Fruit fly (Drosophila melanogaster): ENCODE results near the gene Roc1a.

Gene Roc1a

dm6 chrX:625157-625627 lies 21.9 kb upstream of the Roc1a start, which contains the start of the genes CG13364 and Hinfp (continued):
- TF ChIP-seq CG10209 (GFP tag; optimal IDR thresholded peaks at IDR 0.05) (no peak), CG5953 (GFP tag; IDR thresholded peaks at IDR 0.05) (no peak), twi (tag; optimal IDR thresholded peaks at IDR 0.05) (no peak), crol (GFP tag; IDR thresholded peaks at IDR 0.05) (no peak), bbx (GFP tag; IDR thresholded peaks at IDR 0.05; ENCODE audit: partially characterized antibody) (peak; percentile 82), E2f1 (GFP tag; IDR thresholded peaks at IDR 0.05) (no peak), CG10267 (tag; optimal IDR thresholded peaks at IDR 0.05) (peak; percentile 34), CG6791 (GFP tag; IDR thresholded peaks at IDR 0.05; ENCODE audit: partially characterized antibody) (peak; percentile 86), Sin3A (optimal IDR thresholded peaks at IDR 0.05) (peak; percentile 33), wek (GFP tag; optimal IDR thresholded peaks at IDR 0.05) (no peak), Tbp (GFP tag; optimal IDR thresholded peaks at IDR 0.05) (no peak), nom (GFP tag; optimal IDR thresholded peaks at IDR 0.05) (peak; percentile 31), lab (GFP tag; optimal IDR thresholded peaks at IDR 0.05) (no peak), dmrt99B (tag; optimal IDR thresholded peaks at IDR 0.05) (no peak), sens (GFP tag) (peak; percentile 32), CG10321 (GFP tag; IDR thresholded peaks at IDR 0.05) (no peak), Hmx (GFP tag; optimal IDR thresholded peaks at IDR 0.05) (no peak), Max (GFP tag; optimal IDR thresholded peaks at IDR 0.05) (peak; percentile 44), unc-4 (GFP tag; IDR thresholded peaks at IDR 0.05; ENCODE audit: partially characterized antibody) (peak; percentile 78), inv (GFP tag; IDR thresholded peaks at IDR 0.05; ENCODE audit: partially characterized antibody) (peak; percentile 61), ato (GFP tag; IDR thresholded peaks at IDR 0.05; ENCODE audit: partially characterized antibody) (peak; percentile 54), NC2α (GFP tag; optimal IDR thresholded peaks at IDR 0.05) (no peak), CG9727 (GFP tag; optimal IDR thresholded peaks at IDR 0.05) (peak; percentile 30), zen2 (GFP tag; IDR thresholded peaks at IDR 0.05; ENCODE audit: partially characterized antibody) (peak; percentile 61; the same call in 2 of the 3 replicates), CG17802 (tag; optimal IDR thresholded peaks at IDR 0.05) (no peak), CG4360 (GFP tag; IDR thresholded peaks at IDR 0.05) (peak; percentile 13; the same call in 1 of the 2 replicates), Meics (GFP tag; optimal IDR thresholded peaks at IDR 0.05) (peak; percentile 25), Dp (GFP tag; optimal IDR thresholded peaks at IDR 0.05) (peak; percentile 37), Camta (GFP tag; optimal IDR thresholded peaks at IDR 0.05) (no peak), CG16813 (GFP tag; IDR thresholded peaks at IDR 0.05; ENCODE audit: partially characterized antibody) (peak; percentile 82), so (GFP tag; IDR thresholded peaks at IDR 0.05) (no peak), CG14710 (tag; optimal IDR thresholded peaks at IDR 0.05) (peak; percentile 50), Sry-δ (GFP tag; optimal IDR thresholded peaks at IDR 0.05) (peak; percentile 45), CG3847 (GFP tag; IDR thresholded peaks at IDR 0.05) (no peak), BEAF-32 (GFP tag; optimal IDR thresholded peaks at IDR 0.05) (peak; percentile 75), Ptx1 (GFP tag; IDR thresholded peaks at IDR 0.05) (no peak), Dll (GFP tag; IDR thresholded peaks at IDR 0.05; ENCODE audit: partially characterized antibody) (peak; percentile 84), Opbp (GFP tag; IDR thresholded peaks at IDR 0.05; ENCODE audit: partially characterized antibody) (peak; percentile 66; the same call in 2 of the 3 replicates), Dad (GFP tag; optimal IDR thresholded peaks at IDR 0.05) (no peak), hbn (GFP tag; IDR thresholded peaks at IDR 0.05; ENCODE audit: partially characterized antibody) (peak; percentile 64; the same call in 1 of the 2 replicates), Poxn (GFP tag; IDR thresholded peaks at IDR 0.05) (no peak), pzg (GFP tag; optimal IDR thresholded peaks at IDR 0.05) (peak; percentile 24), CG17186 (GFP tag; optimal IDR thresholded peaks at IDR 0.05) (peak; percentile 19), CG18262 (tag; optimal IDR thresholded peaks at IDR 0.05) (peak; percentile 20), CG34224 (GFP tag; IDR thresholded peaks at IDR 0.05; ENCODE audit: partially characterized antibody) (peak; percentile 79), disco-r (GFP tag; optimal IDR thresholded peaks at IDR 0.05) (no peak), Nf-YC (tag; optimal IDR thresholded peaks at IDR 0.05) (peak; percentile 23), CG8388 (GFP tag; optimal IDR thresholded peaks at IDR 0.05) (no peak), row (GFP tag; IDR thresholded peaks at IDR 0.05) (peak; percentile 23; the same call in 1 of the 3 replicates), ase (GFP tag; IDR thresholded peaks at IDR 0.05) (no peak)
